Fruit fly (Drosophila melanogaster) whole organism, embryonic: ENCODE data around the gene CG31019.

Experiments used
- CG13287 ChIP-seq: fragments of 200-800 bp; sonication (Bioruptor generic); IDR thresholded peaks from 2 replicates; pipeline ENCODE4 v1.3.6; 2022; ENCODE audit warnings: missing biosample characterization, missing genetic modification characterization; ENCODE audit not compliant: partially characterized antibody
- CG3847 ChIP-seq: fragments of 200-800 bp; sonication (Bioruptor generic); IDR thresholded peaks from 2 replicates; pipeline ENCODE4 v1.3.6; 2022; ENCODE audit warnings: missing biosample characterization, missing genetic modification characterization
- Chrac-16 ChIP-seq: fragments of 200-800 bp; sonication (Bioruptor generic); optimal IDR thresholded peaks from 3 replicates; lab custom pipeline; 2016; ENCODE audit warnings: missing biosample characterization, missing genetic modification characterization
- PHDP ChIP-seq: fragments of 200-800 bp; sonication (Bioruptor generic); optimal IDR thresholded peaks from 3 replicates; lab custom pipeline; 2018; ENCODE audit warnings: missing biosample characterization, mild to moderate bottlenecking, missing genetic modification characterization, moderate library complexity
- ash1 ChIP-seq: fragments of 200-800 bp; sonication (Bioruptor generic); optimal IDR thresholded peaks from 2 replicates; lab custom pipeline; 2018; ENCODE audit warnings: missing biosample characterization, mild to moderate bottlenecking, missing genetic modification characterization
- eve ChIP-seq, 2 experiments: fragments of >200 bp; optimal IDR thresholded peaks; 2 replicates each; lab custom pipeline; 2017; ENCODE audit warnings: missing biosample characterization in 2 of 2, missing genetic modification characterization in 2 of 2
- mam ChIP-seq: fragments of 200-800 bp; sonication (Bioruptor generic); optimal IDR thresholded peaks from 3 replicates; lab custom pipeline; 2016; ENCODE audit warnings: missing biosample characterization, missing genetic modification characterization
- nerfin-2 ChIP-seq: fragments of 200-800 bp; sonication (Bioruptor generic); IDR thresholded peaks from 2 replicates; pipeline ENCODE4 v1.3.6; 2022; ENCODE audit warnings: missing biosample characterization, missing genetic modification characterization; ENCODE audit not compliant: partially characterized antibody
- nom ChIP-seq: fragments of 200-800 bp; sonication (Bioruptor generic); optimal IDR thresholded peaks from 2 replicates; lab custom pipeline; 2017; ENCODE audit warnings: missing biosample characterization, missing genetic modification characterization, mild to moderate bottlenecking, moderate library complexity, missing genetic modification reagents
- psq ChIP-seq: fragments of 200-800 bp; sonication (Bioruptor generic); optimal IDR thresholded peaks from 2 replicates; lab custom pipeline; 2017; ENCODE audit warnings: missing biosample characterization, missing genetic modification characterization
- ranshi ChIP-seq: fragments of 200-800 bp; sonication (Bioruptor generic); IDR thresholded peaks from 2 replicates; pipeline ENCODE4 v1.3.6; 2022; ENCODE audit warnings: missing biosample characterization, missing genetic modification characterization
- sr ChIP-seq: fragments of 200-800 bp; sonication (Bioruptor generic); IDR thresholded peaks from 3 replicates; pipeline ENCODE4 v1.3.6; 2022; ENCODE audit warnings: missing biosample characterization, missing genetic modification characterization
- wor ChIP-seq: fragments of 200-800 bp; sonication (Bioruptor generic); IDR thresholded peaks from 2 replicates; pipeline ENCODE4 v1.3.6; 2022; ENCODE audit warnings: missing biosample characterization, missing genetic modification characterization

DNA sequence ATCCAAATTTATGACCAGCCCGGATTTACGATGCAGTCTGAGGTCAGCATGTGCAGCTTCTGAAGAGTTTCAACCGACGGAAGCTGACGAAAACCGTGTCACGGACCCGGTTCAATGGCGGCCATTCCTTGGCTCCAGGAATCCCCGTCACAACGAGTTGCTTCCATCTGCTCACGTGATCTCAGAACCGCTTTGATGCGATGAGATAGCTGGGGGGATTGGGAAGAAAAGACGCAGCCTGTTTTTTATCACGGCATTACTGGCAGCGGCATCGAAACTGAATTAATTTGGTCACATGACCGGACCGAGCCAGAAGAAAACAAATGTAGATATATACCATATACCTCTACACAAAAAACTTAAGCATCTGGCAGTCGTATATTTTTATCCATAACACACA, 6.0 kb upstream of the CG31019 start:
- TF ChIP-seq sr (no peak), CG13287 (GFP tag; lab: Robert Waterston, UW) (no peak), ranshi (GFP tag; lab: Robert Waterston, UW) (no peak), CG3847 (GFP tag; lab: Robert Waterston, UW) (no peak), ash1 (no peak), nerfin-2 (GFP tag; lab: Robert Waterston, UW) (no peak), psq (GFP tag; lab: Kevin White, UChicago) (no peak), nom (no peak), eve (GFP tag; optimal IDR thresholded peaks at IDR 0.05; lab: Kevin White, UChicago) (no peak), PHDP (tag; lab: Kevin White, UChicago) (no peak), wor (GFP tag; lab: Robert Waterston, UW) (no peak), mam (GFP tag; lab: Kevin White, UChicago) (no peak), Chrac-16 (GFP tag; lab: Kevin White, UChicago) (no peak)
